Fruit fly (Drosophila melanogaster): ENCODE measurements around the gene beta4GalNAcTB.

The beta4GalNAcTB gene

dm6 chr3R:29004884-29005621 lies 28.8 kb downstream of the beta4GalNAcTB start:
- TF ChIP-seq CG1621 (tag; optimal IDR thresholded peaks at IDR 0.05): peak; percentile 16
- peak; percentile 33; the same call in 1 of the 2 replicates for TF ChIP-seq Gug (GFP tag; IDR thresholded peaks at IDR 0.05)
- peak; percentile 60 for TF ChIP-seq OdsH (GFP tag; optimal IDR thresholded peaks at IDR 0.05)
- TF ChIP-seq Eip93F (GFP tag; optimal IDR thresholded peaks at IDR 0.05): no peak
- peak; percentile 6 for TF ChIP-seq Sox15 (GFP tag; optimal IDR thresholded peaks at IDR 0.05)
- peak; percentile 57; the same call in 1 of the 2 replicates for TF ChIP-seq CG15336 (GFP tag; IDR thresholded peaks at IDR 0.05)
- TF ChIP-seq Ets96B (tag; optimal IDR thresholded peaks at IDR 0.05): peak; percentile 31
- peak; percentile 52 for TF ChIP-seq CG3919 (GFP tag; optimal IDR thresholded peaks at IDR 0.05)
- TF ChIP-seq Lpt (GFP tag; optimal IDR thresholded peaks at IDR 0.05): peak; percentile 0
- no peak for TF ChIP-seq CG9139 (GFP tag; optimal IDR thresholded peaks at IDR 0.05)
- TF ChIP-seq Hr39 (GFP tag; optimal IDR thresholded peaks at IDR 0.05): peak; percentile 53
- no peak for TF ChIP-seq dac (GFP tag; optimal IDR thresholded peaks at IDR 0.05)
- peak; percentile 55 for TF ChIP-seq CG32006 (GFP tag; optimal IDR thresholded peaks at IDR 0.05)
- peak; percentile 63 for TF ChIP-seq Hr4 (GFP tag; optimal IDR thresholded peaks at IDR 0.05)
- TF ChIP-seq CG4318 (GFP tag; optimal IDR thresholded peaks at IDR 0.05): peak; percentile 18
- no peak for TF ChIP-seq Hr38 (GFP tag; optimal IDR thresholded peaks at IDR 0.05)
- TF ChIP-seq ss (GFP tag; optimal IDR thresholded peaks at IDR 0.05): peak in 1 of 2 experiments; percentile 31
- peak; percentile 20; the same call in 1 of the 2 replicates for TF ChIP-seq CG11294 (GFP tag; IDR thresholded peaks at IDR 0.05)
- peak; percentile 6 for TF ChIP-seq CG6808 (GFP tag; optimal IDR thresholded peaks at IDR 0.05)
- peak; percentile 44 for TF ChIP-seq Eip75B (GFP tag; optimal IDR thresholded peaks at IDR 0.05)
- TF ChIP-seq CG11902 (GFP tag; optimal IDR thresholded peaks at IDR 0.05): peak; percentile 33
- TF ChIP-seq topi (GFP tag; optimal IDR thresholded peaks at IDR 0.05): peak; percentile 39
- TF ChIP-seq Sox14 (GFP tag; optimal IDR thresholded peaks at IDR 0.05): peak; percentile 42
- TF ChIP-seq Met (GFP tag; optimal IDR thresholded peaks at IDR 0.05): peak; percentile 27
- no peak for TF ChIP-seq CG6854 (GFP tag; optimal IDR thresholded peaks at IDR 0.05)
- TF ChIP-seq CG34406 (GFP tag; optimal IDR thresholded peaks at IDR 0.05): peak; percentile 16
- peak; percentile 48 for TF ChIP-seq CG10631 (GFP tag; optimal IDR thresholded peaks at IDR 0.05)
- peak; percentile 49 for TF ChIP-seq CG3032 (tag; optimal IDR thresholded peaks at IDR 0.05)
- TF ChIP-seq cyc (GFP tag; optimal IDR thresholded peaks at IDR 0.05): peak; percentile 34
- TF ChIP-seq CG8319 (GFP tag; optimal IDR thresholded peaks at IDR 0.05): peak; percentile 9
- TF ChIP-seq dsx (GFP tag; optimal IDR thresholded peaks at IDR 0.05; ENCODE audit: poor library complexity, severe bottlenecking): peak; percentile 22
- no peak for TF ChIP-seq salr (GFP tag; optimal IDR thresholded peaks at IDR 0.05)
- TF ChIP-seq vri (GFP tag; optimal IDR thresholded peaks at IDR 0.05): no peak
- peak; percentile 53; the same call in 2 of the 3 replicates for TF ChIP-seq CG6163 (GFP tag; IDR thresholded peaks at IDR 0.05)
- TF ChIP-seq achi (GFP tag; optimal IDR thresholded peaks at IDR 0.05): peak; percentile 39
- TF ChIP-seq acj6 (GFP tag; optimal IDR thresholded peaks at IDR 0.05): peak; percentile 48
- TF ChIP-seq Blimp-1 (GFP tag; optimal IDR thresholded peaks at IDR 0.05): no peak
- TF ChIP-seq lz (GFP tag; optimal IDR thresholded peaks at IDR 0.05): peak; percentile 45
- TF ChIP-seq fd85E (GFP tag; optimal IDR thresholded peaks at IDR 0.05): no peak
- peak; percentile 77 for TF ChIP-seq eg (GFP tag; IDR thresholded peaks at IDR 0.05)
- TF ChIP-seq Ets21C (GFP tag; optimal IDR thresholded peaks at IDR 0.05): no peak
- TF ChIP-seq Sox102F (GFP tag; optimal IDR thresholded peaks at IDR 0.05): peak; percentile 43
- TF ChIP-seq svp (GFP tag): peak; percentile 61
- peak; percentile 52 for TF ChIP-seq CG31627 (GFP tag; optimal IDR thresholded peaks at IDR 0.05)
- peak; percentile 46 for TF ChIP-seq Smox (GFP tag; optimal IDR thresholded peaks at IDR 0.05)
- peak; percentile 81 for TF ChIP-seq Eip78C (GFP tag)
- no peak for TF ChIP-seq spab (GFP tag; optimal IDR thresholded peaks at IDR 0.05)
- TF ChIP-seq net (GFP tag; optimal IDR thresholded peaks at IDR 0.05): peak; percentile 22
- peak; percentile 53 for TF ChIP-seq CG10669 (GFP tag; optimal IDR thresholded peaks at IDR 0.05)
- TF ChIP-seq CG11762 (GFP tag; optimal IDR thresholded peaks at IDR 0.05; ENCODE audit: insufficient read depth): no peak
- peak; percentile 24 for TF ChIP-seq CG6276 (GFP tag; optimal IDR thresholded peaks at IDR 0.05)

Measured in whole organism, prepupa.